Fruit fly (Drosophila melanogaster) whole organism, embryonic: ENCODE measurements around the gene CG13893.

Experiments
- Ada2b ChIP-seq: fragments of 200-800 bp; sonication (Bioruptor generic); IDR thresholded peaks from 2 replicates; pipeline ENCODE4 v1.3.6; 2022; ENCODE audit warnings: missing biosample characterization, missing genetic modification characterization
- BtbVII ChIP-seq: fragments of 200-800 bp; sonication (Bioruptor generic); optimal IDR thresholded peaks from 3 replicates; lab custom pipeline; 2017; ENCODE audit warnings: missing biosample characterization, mild to moderate bottlenecking, missing genetic modification characterization
- CG10543 ChIP-seq: fragments of 200-800 bp; sonication (Bioruptor generic); optimal IDR thresholded peaks from 3 replicates; lab custom pipeline; 2017; ENCODE audit warnings: missing biosample characterization, mild to moderate bottlenecking, missing genetic modification characterization, moderate library complexity
- CG10565 ChIP-seq: fragments of 200-800 bp; sonication (Bioruptor generic); optimal IDR thresholded peaks from 3 replicates; lab custom pipeline; 2016; ENCODE audit warnings: missing biosample characterization, mild to moderate bottlenecking, missing genetic modification characterization
- CG11247 ChIP-seq: fragments of 200-800 bp; sonication (Bioruptor generic); IDR thresholded peaks from 2 replicates; pipeline ENCODE4 v1.3.6; 2022; ENCODE audit warnings: missing biosample characterization, missing genetic modification characterization
- CG11695 ChIP-seq: fragments of 200-800 bp; sonication (Bioruptor generic); IDR thresholded peaks from 3 replicates; pipeline ENCODE4 v1.3.6; 2022; ENCODE audit warnings: missing biosample characterization, missing genetic modification characterization
- CG12236 ChIP-seq: fragments of 200-800 bp; sonication (Bioruptor generic); optimal IDR thresholded peaks from 2 replicates; lab custom pipeline; 2016; ENCODE audit warnings: missing biosample characterization, missing genetic modification characterization
- CG12299 ChIP-seq: fragments of 200-800 bp; sonication (Bioruptor generic); optimal IDR thresholded peaks from 2 replicates; lab custom pipeline; 2018; ENCODE audit warnings: missing biosample characterization, mild to moderate bottlenecking, missing genetic modification characterization
- CG13894 ChIP-seq: fragments of 200-800 bp; sonication (Bioruptor generic); optimal IDR thresholded peaks from 3 replicates; lab custom pipeline; 2018; ENCODE audit warnings: missing biosample characterization, mild to moderate bottlenecking, missing genetic modification characterization, moderate library complexity
- CG14667 ChIP-seq: fragments of 200-800 bp; sonication (Bioruptor generic); IDR thresholded peaks from 2 replicates; pipeline ENCODE4 v1.3.6; 2022; ENCODE audit warnings: missing biosample characterization, missing genetic modification characterization
- CG18476 ChIP-seq: fragments of 200-800 bp; sonication (Bioruptor generic); optimal IDR thresholded peaks from 2 replicates; lab custom pipeline; 2016; ENCODE audit warnings: missing biosample characterization, mild to moderate bottlenecking, missing genetic modification characterization
- CG18599 ChIP-seq: fragments of 200-800 bp; sonication (Bioruptor generic); optimal IDR thresholded peaks from 3 replicates; lab custom pipeline; 2017; ENCODE audit warnings: missing biosample characterization, missing genetic modification characterization, mild to moderate bottlenecking, moderate library complexity, missing genetic modification reagents
- CG2199 ChIP-seq: fragments of 200-800 bp; sonication (Bioruptor generic); IDR thresholded peaks from 3 replicates; pipeline ENCODE4 v1.3.6; 2022; ENCODE audit warnings: missing biosample characterization, missing genetic modification characterization
- CG3163 ChIP-seq: fragments of 200-800 bp; sonication (Bioruptor generic); optimal IDR thresholded peaks from 3 replicates; lab custom pipeline; 2016; ENCODE audit warnings: missing biosample characterization, missing genetic modification characterization
- CG42726 ChIP-seq: fragments of 200-800 bp; sonication (Bioruptor generic); IDR thresholded peaks from 2 replicates; pipeline ENCODE4 v1.3.6; 2022; ENCODE audit warnings: missing biosample characterization, missing genetic modification characterization; ENCODE audit not compliant: partially characterized antibody
- CG6175 ChIP-seq: fragments of 200-800 bp; sonication (Bioruptor generic); IDR thresholded peaks from 3 replicates; pipeline ENCODE4 v1.3.6; 2022; ENCODE audit warnings: missing biosample characterization, missing genetic modification characterization
- CG6689 ChIP-seq: fragments of 200-800 bp; sonication (Bioruptor generic); IDR thresholded peaks from 2 replicates; pipeline ENCODE4 v1.3.6; 2022; ENCODE audit warnings: missing biosample characterization, missing genetic modification characterization
- CG6765 ChIP-seq: fragments of 200-800 bp; sonication (Bioruptor generic); optimal IDR thresholded peaks from 3 replicates; lab custom pipeline; 2017; ENCODE audit warnings: missing biosample characterization, mild to moderate bottlenecking, missing genetic modification characterization
- CG9797 ChIP-seq: fragments of 200-800 bp; sonication (Bioruptor generic); optimal IDR thresholded peaks from 3 replicates; lab custom pipeline; 2018; ENCODE audit warnings: missing biosample characterization, mild to moderate bottlenecking, missing genetic modification characterization
- Doc3 ChIP-seq: fragments of 200-800 bp; sonication (Bioruptor generic); IDR thresholded peaks from 3 replicates; pipeline ENCODE4 v1.3.6; 2022; ENCODE audit warnings: missing biosample characterization, missing genetic modification characterization; ENCODE audit not compliant: partially characterized antibody
- GATAe ChIP-seq: fragments of 200-800 bp; sonication (Bioruptor generic); conservative IDR thresholded peaks from 2 replicates; pipeline ENCODE4 v1.3.6; 2022; ENCODE audit warnings: missing biosample characterization, missing genetic modification characterization
- Hey ChIP-seq: fragments of 200-800 bp; sonication (Bioruptor generic); optimal IDR thresholded peaks from 3 replicates; lab custom pipeline; 2018; ENCODE audit warnings: missing biosample characterization, mild to moderate bottlenecking, missing genetic modification characterization
- Hmr ChIP-seq: fragments of 200-800 bp; sonication (Bioruptor generic); optimal IDR thresholded peaks from 3 replicates; lab custom pipeline; 2017; ENCODE audit warnings: mild to moderate bottlenecking, missing biosample characterization, missing genetic modification reagents, missing genetic modification characterization
- MBD-R2 ChIP-seq: fragments of 200-800 bp; sonication (Bioruptor generic); IDR thresholded peaks from 2 replicates; pipeline ENCODE4 v1.3.6; 2022; ENCODE audit warnings: missing biosample characterization, missing genetic modification characterization
- Nf-YB ChIP-seq: fragments of 200-800 bp; sonication (Bioruptor generic); optimal IDR thresholded peaks from 3 replicates; lab custom pipeline; 2019; ENCODE audit warnings: missing biosample characterization, mild to moderate bottlenecking, missing genetic modification characterization, moderate library complexity
- Nf-YC ChIP-seq: fragments of 200-800 bp; optimal IDR thresholded peaks from 3 replicates; lab custom pipeline; 2019; ENCODE audit warnings: missing biosample characterization, mild to moderate bottlenecking, missing genetic modification characterization, moderate library complexity
- Taf1 ChIP-seq: fragments of 200-800 bp; sonication (Bioruptor generic); IDR thresholded peaks from 2 replicates; pipeline ENCODE4 v1.3.6; 2022; ENCODE audit warnings: missing biosample characterization, missing genetic modification characterization
- abd-A ChIP-seq: fragments of 200-800 bp; sonication (Bioruptor generic); optimal IDR thresholded peaks from 3 replicates; lab custom pipeline; 2019; ENCODE audit warnings: missing biosample characterization, mild to moderate bottlenecking, missing genetic modification characterization, moderate library complexity
- caup ChIP-seq: fragments of 200-800 bp; sonication (Bioruptor generic); optimal IDR thresholded peaks from 3 replicates; lab custom pipeline; 2017; ENCODE audit warnings: missing biosample characterization, mild to moderate bottlenecking, missing genetic modification characterization, moderate library complexity; ENCODE audit not compliant: severe bottlenecking
- chm ChIP-seq: fragments of 200-800 bp; sonication (Bioruptor generic); IDR thresholded peaks from 2 replicates; pipeline ENCODE4 v1.3.6; 2022; ENCODE audit warnings: missing biosample characterization, missing genetic modification characterization
- chn ChIP-seq: fragments of 200-800 bp; sonication (Bioruptor generic); optimal IDR thresholded peaks from 2 replicates; lab custom pipeline; 2016; ENCODE audit warnings: missing biosample characterization, missing genetic modification characterization
- cwo ChIP-seq: fragments of 200-800 bp; sonication (Bioruptor generic); optimal IDR thresholded peaks from 3 replicates; lab custom pipeline; 2017; ENCODE audit warnings: missing biosample characterization, missing genetic modification characterization, mild to moderate bottlenecking, moderate library complexity, missing genetic modification reagents
- dm ChIP-seq: fragments of 200-800 bp; sonication (Bioruptor generic); optimal IDR thresholded peaks from 3 replicates; lab custom pipeline; 2016; ENCODE audit warnings: missing biosample characterization, missing genetic modification characterization
- dysf ChIP-seq: fragments of 200-800 bp; sonication (Bioruptor generic); IDR thresholded peaks from 3 replicates; pipeline ENCODE4 v1.3.6; 2022; ENCODE audit warnings: missing biosample characterization, missing genetic modification characterization
- grn ChIP-seq: fragments of 200-800 bp; sonication (Bioruptor generic); optimal IDR thresholded peaks from 3 replicates; lab custom pipeline; 2017; ENCODE audit warnings: missing biosample characterization, missing genetic modification characterization
- nerfin-1 ChIP-seq: fragments of 200-800 bp; sonication (Bioruptor generic); optimal IDR thresholded peaks from 3 replicates; lab custom pipeline; 2019; ENCODE audit warnings: missing biosample characterization, mild to moderate bottlenecking, missing genetic modification characterization, moderate library complexity
- pita ChIP-seq: fragments of 200-800 bp; sonication (Bioruptor generic); optimal IDR thresholded peaks from 2 replicates; lab custom pipeline; 2017; ENCODE audit warnings: missing biosample characterization, mild to moderate bottlenecking, missing genetic modification characterization
- pum ChIP-seq: fragments of 200-800 bp; sonication (Bioruptor generic); optimal IDR thresholded peaks from 2 replicates; lab custom pipeline; 2016; ENCODE audit warnings: missing biosample characterization, missing genetic modification characterization
- rib ChIP-seq: fragments of 200-800 bp; sonication (Bioruptor generic); IDR thresholded peaks from 2 replicates; pipeline ENCODE4 v1.3.6; 2022; ENCODE audit warnings: missing biosample characterization, missing genetic modification characterization
- row ChIP-seq: fragments of 200-800 bp; sonication (Bioruptor generic); IDR thresholded peaks from 3 replicates; pipeline ENCODE4 v1.3.6; 2022; ENCODE audit warnings: missing biosample characterization, missing genetic modification characterization
- slbo ChIP-seq: fragments of 200-800 bp; sonication (Bioruptor generic); IDR thresholded peaks from 2 replicates; pipeline ENCODE4 v1.3.6; 2022; ENCODE audit warnings: missing biosample characterization, missing genetic modification characterization
- slou ChIP-seq: fragments of 200-800 bp; sonication (Bioruptor generic); optimal IDR thresholded peaks from 3 replicates; lab custom pipeline; 2016; ENCODE audit warnings: missing biosample characterization, missing genetic modification characterization
- slp2 ChIP-seq: fragments of 200-800 bp; sonication (Bioruptor generic); optimal IDR thresholded peaks from 2 replicates; lab custom pipeline; 2016; ENCODE audit warnings: missing biosample characterization, missing genetic modification characterization
- sna ChIP-seq: fragments of 200-800 bp; sonication (Bioruptor generic); IDR thresholded peaks from 2 replicates; pipeline ENCODE4 v1.3.6; 2022; ENCODE audit warnings: missing biosample characterization, missing genetic modification characterization; ENCODE audit not compliant: partially characterized antibody
- so ChIP-seq: fragments of 200-800 bp; sonication (Bioruptor generic); IDR thresholded peaks from 3 replicates; pipeline ENCODE4 v1.3.6; 2022; ENCODE audit warnings: missing biosample characterization, missing genetic modification characterization
- sr ChIP-seq: fragments of 200-800 bp; sonication (Bioruptor generic); IDR thresholded peaks from 3 replicates; pipeline ENCODE4 v1.3.6; 2022; ENCODE audit warnings: missing biosample characterization, missing genetic modification characterization
- tap ChIP-seq: fragments of 200-800 bp; optimal IDR thresholded peaks from 3 replicates; lab custom pipeline; 2019; ENCODE audit warnings: missing biosample characterization, mild to moderate bottlenecking, missing genetic modification characterization, moderate library complexity
- vvl ChIP-seq: fragments of 200-800 bp; sonication (Bioruptor generic); IDR thresholded peaks from 2 replicates; pipeline ENCODE4 v1.3.6; 2022; ENCODE audit warnings: missing biosample characterization, missing genetic modification characterization
- zfh1 ChIP-seq: fragments of 200-800 bp; sonication (Bioruptor generic); IDR thresholded peaks from 3 replicates; pipeline ENCODE4 v1.3.6; 2022; ENCODE audit warnings: missing biosample characterization, missing genetic modification characterization

Gene CG13893

dm6 chr3L:616482-617148 lies 12.8 kb upstream of the CG13893 start (continued):
- TF ChIP-seq MBD-R2 (GFP tag; lab: Robert Waterston, UW): peak; percentile 27; the same call in 1 of the 2 replicates
- no peak for TF ChIP-seq CG18476
- peak; percentile 62 for TF ChIP-seq CG13894 (tag; lab: Kevin White, UChicago)
- peak; percentile 84; the same call in 1 of the 2 replicates for TF ChIP-seq rib
- TF ChIP-seq slbo (GFP tag; lab: Robert Waterston, UW): no peak
- TF ChIP-seq Nf-YC (tag; lab: Kevin White, UChicago): peak; percentile 79
- peak; percentile 53 for TF ChIP-seq chm (GFP tag; lab: Robert Waterston, UW)
- 0 out of 3 replicates have a peak, but pooled peaks have one; percentile 23 for TF ChIP-seq CG2199
- TF ChIP-seq abd-A (tag; lab: Kevin White, UChicago): peak; percentile 98
- TF ChIP-seq CG6765 (GFP tag; lab: Kevin White, UChicago): no peak
- TF ChIP-seq CG42726: 0 out of 2 replicates have a peak, but pooled peaks have one; percentile 11
- peak; percentile 14 for TF ChIP-seq CG18599 (GFP tag; lab: Kevin White, UChicago)
- TF ChIP-seq CG14667 (GFP tag; lab: Robert Waterston, UW): no peak
- TF ChIP-seq so (GFP tag; lab: Robert Waterston, UW): peak; percentile 68; the same call in 2 of the 3 replicates
- TF ChIP-seq slp2 (GFP tag; lab: Kevin White, UChicago): no peak
- TF ChIP-seq Doc3 (GFP tag; lab: Robert Waterston, UW): no peak
- no peak for TF ChIP-seq Hey (tag; lab: Kevin White, UChicago)
- peak; percentile 17; the same call in 1 of the 3 replicates for TF ChIP-seq row
- TF ChIP-seq pum: no peak
- TF ChIP-seq Ada2b: no peak
- peak; percentile 85 for TF ChIP-seq CG3163 (GFP tag; lab: Kevin White, UChicago)
- peak; percentile 94 for TF ChIP-seq sr (GFP tag; lab: Robert Waterston, UW)
- TF ChIP-seq sna (GFP tag; lab: Robert Waterston, UW): peak; percentile 38; the same call in 1 of the 2 replicates
- TF ChIP-seq chn (GFP tag; lab: Kevin White, UChicago): peak; percentile 58
- TF ChIP-seq CG12299: peak; percentile 9
- peak; percentile 36 for TF ChIP-seq Nf-YB (GFP tag; lab: Kevin White, UChicago)
- 0 out of 3 replicates have a peak, but pooled peaks have one; percentile 13 for TF ChIP-seq dysf (GFP tag; lab: Robert Waterston, UW)
- peak; percentile 23 for TF ChIP-seq BtbVII (GFP tag; lab: Kevin White, UChicago)
- peak; percentile 5 for TF ChIP-seq nerfin-1 (tag; lab: Kevin White, UChicago)
- no peak for TF ChIP-seq CG10565 (GFP tag; lab: Kevin White, UChicago)
- 0 out of 3 replicates have a peak, but pooled peaks have one; percentile 6 for TF ChIP-seq CG11695 (GFP tag; lab: Robert Waterston, UW)
- TF ChIP-seq vvl (GFP tag; lab: Robert Waterston, UW): peak; percentile 48; the same call in 1 of the 2 replicates
- TF ChIP-seq Taf1 (GFP tag; lab: Robert Waterston, UW): no peak
- peak; percentile 88 for TF ChIP-seq CG6175 (GFP tag; lab: Robert Waterston, UW)
- no peak for TF ChIP-seq pita (GFP tag; lab: Kevin White, UChicago)
- TF ChIP-seq Hmr: peak; percentile 2
- TF ChIP-seq cwo (GFP tag; lab: Kevin White, UChicago): peak; percentile 78
- peak; percentile 92 for TF ChIP-seq CG10543 (GFP tag; lab: Kevin White, UChicago)
- no peak for TF ChIP-seq CG6689 (GFP tag; lab: Robert Waterston, UW)
- TF ChIP-seq zfh1 (GFP tag; lab: Robert Waterston, UW): peak; percentile 43; the same call in 1 of the 3 replicates
- peak; percentile 43 for TF ChIP-seq tap (tag; lab: Kevin White, UChicago)
- TF ChIP-seq slou (GFP tag; lab: Kevin White, UChicago): no peak
- no peak for TF ChIP-seq CG12236 (GFP tag; lab: Kevin White, UChicago)
- TF ChIP-seq CG11247 (GFP tag; lab: Robert Waterston, UW): no peak
- TF ChIP-seq caup (GFP tag; lab: Kevin White, UChicago): peak; percentile 33
- peak; percentile 45 for TF ChIP-seq grn (GFP tag; lab: Kevin White, UChicago)
- no peak for TF ChIP-seq CG9797 (GFP tag; lab: Kevin White, UChicago)
- TF ChIP-seq dm (GFP tag; lab: Kevin White, UChicago): peak; percentile 18
- peak; percentile 61 for TF ChIP-seq GATAe (GFP tag; lab: Robert Waterston, UW)
